Worm (Caenorhabditis elegans) whole organism, young adult: Measurements from ENCODE around the gene srh-251.

ENCODE experiments used
- B0261.1 ChIP-seq: sonication (generic microtip); optimal IDR thresholded peaks from 2 replicates; lab custom pipeline; 2016; ENCODE audit warnings: mild to moderate bottlenecking, missing genetic modification characterization, moderate library complexity, missing compliant biosample characterization
- B0336.3 ChIP-seq: fragments of 200-800 bp; sonication (Bioruptor generic); IDR thresholded peaks from 2 replicates; pipeline ENCODE4 v1.3.6; 2022; ENCODE audit warnings: missing genetic modification characterization, missing compliant biosample characterization
- C17E4.6 ChIP-seq: fragments of 200-800 bp; sonication (Bioruptor generic); IDR thresholded peaks from 2 replicates; pipeline ENCODE4 v1.3.6; 2022; ENCODE audit warnings: missing genetic modification reagents, missing genetic modification characterization, missing compliant biosample characterization
- F39B2.1 ChIP-seq: fragments of 200-800 bp; sonication (Bioruptor generic); IDR thresholded peaks from 2 replicates; pipeline ENCODE4 v1.3.6; 2022; ENCODE audit warnings: missing genetic modification reagents, missing genetic modification characterization, missing compliant biosample characterization
- F52B5.7 ChIP-seq: sonication (generic microtip); optimal IDR thresholded peaks from 2 replicates; lab custom pipeline; 2016; ENCODE audit warnings: mild to moderate bottlenecking, missing genetic modification characterization, missing compliant biosample characterization
- Y53F4B.3 ChIP-seq: fragments of 200-800 bp; sonication (Bioruptor generic); IDR thresholded peaks from 2 replicates; pipeline ENCODE4 v1.3.6; 2022; ENCODE audit warnings: missing genetic modification reagents, missing genetic modification characterization, missing compliant biosample characterization
- Y67H2A.10 ChIP-seq: fragments of 200-800 bp; sonication (Bioruptor generic); conservative IDR thresholded peaks from 2 replicates; pipeline ENCODE4 v1.3.6; 2022; ENCODE audit warnings: missing genetic modification reagents, missing genetic modification characterization, missing compliant biosample characterization
- ZK185.1 ChIP-seq: sonication (generic microtip); optimal IDR thresholded peaks from 2 replicates; lab custom pipeline; 2016; ENCODE audit warnings: mild to moderate bottlenecking, missing genetic modification characterization, missing compliant biosample characterization; ENCODE audit not compliant: poor library complexity, severe bottlenecking
- ama-1 ChIP-seq, 3 experiments: fragments of 150-350 bp in 1 of 3; sonication (generic microtip) in 2 of 3; optimal IDR thresholded peaks; 2 replicates each; lab custom pipeline; 2014 to 2018; ENCODE audit warnings: missing biosample characterization in 2 of 3, missing genetic modification characterization in 2 of 3, missing genetic modification reagents in 2 of 3
- atf-7 ChIP-seq: sonication (generic microtip); optimal IDR thresholded peaks from 2 replicates; lab custom pipeline; 2017; ENCODE audit warnings: mild to moderate bottlenecking, missing genetic modification characterization, missing compliant biosample characterization
- athp-1 ChIP-seq: sonication (generic microtip); optimal IDR thresholded peaks from 2 replicates; lab custom pipeline; 2017; ENCODE audit warnings: mild to moderate bottlenecking, missing genetic modification characterization, missing compliant biosample characterization
- attf-3 ChIP-seq: fragments of 200-800 bp; sonication (Bioruptor generic); conservative IDR thresholded peaks from 2 replicates; pipeline ENCODE4 v1.3.6; 2022; ENCODE audit warnings: missing genetic modification reagents, missing genetic modification characterization, missing compliant biosample characterization
- attf-6 ChIP-seq: fragments of 200-800 bp; sonication (Bioruptor generic); IDR thresholded peaks from 2 replicates; pipeline ENCODE4 v1.3.6; 2022; ENCODE audit warnings: missing genetic modification reagents, missing genetic modification characterization, missing compliant biosample characterization
- bed-1 ChIP-seq: fragments of 200-800 bp; sonication (Bioruptor generic); IDR thresholded peaks from 2 replicates; pipeline ENCODE4 v1.3.6; 2022; ENCODE audit warnings: missing genetic modification reagents, missing genetic modification characterization, missing compliant biosample characterization
- bed-2 ChIP-seq: fragments of 200-800 bp; sonication (Bioruptor generic); IDR thresholded peaks from 2 replicates; pipeline ENCODE4 v1.3.6; 2022; ENCODE audit warnings: missing genetic modification reagents, missing genetic modification characterization, missing compliant biosample characterization
- ceh-27 ChIP-seq: fragments of 200-800 bp; sonication (Bioruptor generic); optimal IDR thresholded peaks from 2 replicates; lab custom pipeline; 2018; ENCODE audit warnings: mild to moderate bottlenecking, missing genetic modification characterization, moderate library complexity, missing compliant biosample characterization
- ceh-40 ChIP-seq: fragments of 200-800 bp; sonication (Bioruptor generic); IDR thresholded peaks from 2 replicates; pipeline ENCODE4 v1.3.6; 2022; ENCODE audit warnings: missing genetic modification characterization, missing compliant biosample characterization
- dpff-1 ChIP-seq: sonication (generic microtip); optimal IDR thresholded peaks from 2 replicates; lab custom pipeline; 2017; ENCODE audit warnings: mild to moderate bottlenecking, missing genetic modification characterization, missing compliant biosample characterization
- dpl-1 ChIP-seq: fragments of 150-350 bp; optimal IDR thresholded peaks from 2 replicates; lab custom pipeline; 2014; ENCODE audit warnings: missing biosample characterization, missing genetic modification reagents, missing genetic modification characterization
- egl-44 ChIP-seq: fragments of 200-800 bp; sonication (Bioruptor generic); IDR thresholded peaks from 2 replicates; pipeline ENCODE4 v1.3.6; 2022; ENCODE audit warnings: missing genetic modification reagents, missing genetic modification characterization, missing compliant biosample characterization
- ekl-4 ChIP-seq: fragments of 200-800 bp; sonication (Bioruptor generic); IDR thresholded peaks from 2 replicates; pipeline ENCODE4 v1.3.6; 2022; ENCODE audit warnings: missing genetic modification reagents, missing genetic modification characterization, missing compliant biosample characterization
- ets-4 ChIP-seq: fragments of 200-800 bp; sonication (Bioruptor generic); optimal IDR thresholded peaks from 2 replicates; lab custom pipeline; 2018; ENCODE audit warnings: mild to moderate bottlenecking, missing genetic modification characterization, missing compliant biosample characterization
- hmg-1.2 ChIP-seq: fragments of 200-800 bp; sonication (Bioruptor generic); IDR thresholded peaks from 2 replicates; pipeline ENCODE4 v1.3.6; 2022; ENCODE audit warnings: missing genetic modification reagents, missing genetic modification characterization, missing compliant biosample characterization
- hrde-1 ChIP-seq: sonication (generic microtip); optimal IDR thresholded peaks from 2 replicates; lab custom pipeline; 2016; ENCODE audit warnings: missing genetic modification characterization, mild to moderate bottlenecking, missing compliant biosample characterization, moderate library complexity, missing genotype, missing genetic modification reagents, borderline replicate concordance
- hsf-1 ChIP-seq: fragments of 200-800 bp; sonication (Bioruptor generic); IDR thresholded peaks from 2 replicates; pipeline ENCODE4 v1.3.6; 2022; ENCODE audit warnings: missing genetic modification reagents, missing genetic modification characterization, missing compliant biosample characterization
- lag-1 ChIP-seq: fragments of 200-800 bp; sonication (Bioruptor generic); IDR thresholded peaks from 2 replicates; pipeline ENCODE4 v1.3.6; 2022; ENCODE audit warnings: missing genetic modification reagents, missing genetic modification characterization, missing compliant biosample characterization
- let-526 ChIP-seq: fragments of 200-800 bp; sonication (Bioruptor generic); IDR thresholded peaks from 2 replicates; pipeline ENCODE4 v1.3.6; 2022; ENCODE audit warnings: missing genetic modification reagents, missing genetic modification characterization, missing compliant biosample characterization
- let-607 ChIP-seq, 2 experiments: fragments of 200-800 bp in 1 of 2; sonication (Bioruptor generic) in 1 of 2; sonication (generic microtip) in 1 of 2; optimal IDR thresholded peaks; 2 replicates each; lab custom pipeline; 2016 to 2018; ENCODE audit warnings: mild to moderate bottlenecking in 2 of 2, missing compliant biosample characterization in 2 of 2, missing genetic modification characterization in 2 of 2, moderate library complexity in 2 of 2, missing genotype in 1 of 2
- lin-26 ChIP-seq: fragments of 200-800 bp; sonication (Bioruptor generic); IDR thresholded peaks from 2 replicates; pipeline ENCODE4 v1.3.6; 2022; ENCODE audit warnings: missing genetic modification reagents, missing genetic modification characterization, missing compliant biosample characterization
- lir-1 ChIP-seq: fragments of 200-800 bp; sonication (Bioruptor generic); conservative IDR thresholded peaks from 2 replicates; pipeline ENCODE4 v1.3.6; 2022; ENCODE audit warnings: missing genetic modification reagents, missing genetic modification characterization, missing compliant biosample characterization
- lsl-1 ChIP-seq: fragments of 200-800 bp; sonication (Bioruptor generic); optimal IDR thresholded peaks from 2 replicates; lab custom pipeline; 2018; ENCODE audit warnings: mild to moderate bottlenecking, missing genetic modification characterization, moderate library complexity, missing compliant biosample characterization
- madf-6 ChIP-seq: fragments of 200-800 bp; sonication (Bioruptor generic); IDR thresholded peaks from 2 replicates; pipeline ENCODE4 v1.3.6; 2022; ENCODE audit warnings: missing genetic modification reagents, missing genetic modification characterization, missing compliant biosample characterization
- nfya-2 ChIP-seq: fragments of 200-800 bp; sonication (Bioruptor generic); IDR thresholded peaks from 2 replicates; pipeline ENCODE4 v1.3.6; 2022; ENCODE audit warnings: missing genetic modification reagents, missing genetic modification characterization, missing compliant biosample characterization
- nhr-90 ChIP-seq: sonication (generic microtip); optimal IDR thresholded peaks from 2 replicates; lab custom pipeline; 2016; ENCODE audit warnings: missing genotype, mild to moderate bottlenecking, missing genetic modification characterization, missing compliant biosample characterization
- rec-8 ChIP-seq, 2 experiments: sonication (generic microtip); optimal IDR thresholded peaks; 2 replicates each; lab custom pipeline; 2016; ENCODE audit warnings: mild to moderate bottlenecking in 2 of 2, missing genetic modification characterization in 2 of 2, missing genetic modification reagents in 2 of 2, missing genotype in 2 of 2, missing biosample characterization in 1 of 2, missing compliant biosample characterization in 1 of 2, moderate library complexity in 1 of 2
- sea-2 ChIP-seq: fragments of 200-800 bp; sonication (Bioruptor generic); IDR thresholded peaks from 2 replicates; pipeline ENCODE4 v1.3.6; 2022; ENCODE audit warnings: missing genetic modification characterization, missing compliant biosample characterization
- snpc-3.4 ChIP-seq: sonication (generic microtip); optimal IDR thresholded peaks from 2 replicates; lab custom pipeline; 2017; ENCODE audit warnings: missing genetic modification characterization, mild to moderate bottlenecking, missing compliant biosample characterization, antibody characterized with exemption, moderate library complexity, missing genotype, missing genetic modification reagents
- sptf-2 ChIP-seq: fragments of 200-800 bp; sonication (Bioruptor generic); optimal IDR thresholded peaks from 2 replicates; lab custom pipeline; 2018; ENCODE audit warnings: mild to moderate bottlenecking, missing genetic modification characterization, missing compliant biosample characterization
- tlf-1 ChIP-seq: fragments of 200-800 bp; sonication (Bioruptor generic); optimal IDR thresholded peaks from 2 replicates; lab custom pipeline; 2018; ENCODE audit warnings: mild to moderate bottlenecking, missing genetic modification characterization, missing compliant biosample characterization
- zim-3 ChIP-seq: sonication (generic microtip); optimal IDR thresholded peaks from 2 replicates; lab custom pipeline; 2017; ENCODE audit warnings: mild to moderate bottlenecking, missing genetic modification characterization, moderate library complexity, missing compliant biosample characterization
- ztf-28 ChIP-seq: fragments of 200-800 bp; sonication (Bioruptor generic); IDR thresholded peaks from 2 replicates; pipeline ENCODE4 v1.3.6; 2022; ENCODE audit warnings: missing genetic modification reagents, missing genetic modification characterization, missing compliant biosample characterization

srh-251 gene

DNA sequence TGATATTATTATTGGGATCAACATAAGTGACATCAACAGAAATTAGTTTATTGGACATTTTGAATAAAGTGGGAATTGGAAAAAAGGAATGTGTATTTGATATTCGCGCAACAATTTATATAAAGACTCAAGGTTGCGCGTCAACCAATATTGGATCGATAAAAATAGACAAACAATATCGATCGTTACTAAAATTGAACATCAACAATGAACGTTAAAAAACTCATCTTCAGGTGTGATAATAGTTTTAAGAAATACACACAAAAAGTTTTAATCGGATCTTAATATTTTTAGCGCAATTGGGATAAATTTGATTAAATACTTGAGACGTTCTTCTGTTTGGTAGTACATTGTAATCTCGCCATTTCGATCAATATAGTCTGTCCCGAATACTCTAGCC is 43.9 kb upstream of the srh-251 start, which contains the start of gene fbxa-104:
Gene fbxa-104 (minus strand): TSS at position 83 of the 400 bp plus-strand sequence.
- TF ChIP-seq hrde-1 (no peak), attf-6 (GFP tag; lab: Robert Waterston, UW) (no peak), Y53F4B.3 (GFP tag; lab: Robert Waterston, UW) (no peak), lir-1 (GFP tag; lab: Robert Waterston, UW) (no peak)

DNA sequence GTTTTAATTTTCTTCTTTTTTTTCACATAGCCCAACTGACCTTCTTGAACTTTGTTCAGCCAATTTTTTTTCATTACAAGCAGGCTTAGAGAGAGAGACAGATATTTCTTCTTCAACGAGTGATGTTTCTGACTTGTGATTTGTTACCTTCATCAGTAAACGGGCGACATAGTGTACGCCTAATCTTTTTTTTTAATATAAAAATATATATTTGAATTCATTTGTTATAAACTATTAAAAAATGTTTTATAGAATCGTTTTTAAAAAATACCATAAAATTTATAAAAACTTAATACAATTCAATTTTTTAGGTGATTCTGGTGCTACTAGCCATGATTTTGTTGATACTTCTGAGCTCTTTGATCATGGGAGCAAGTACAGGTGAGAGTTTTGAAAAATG is 38.1 kb upstream of the srh-251 start, which contains the start of gene T06E6.10:
Gene T06E6.10 (plus strand): TSS at position 301 of the 400 bp plus-strand sequence.
- no peak for TF ChIP-seq F52B5.7
- TF ChIP-seq ztf-28 (GFP tag; lab: Robert Waterston, UW): no peak
- no peak for TF ChIP-seq dpff-1 (tag; lab: Kevin White, UChicago)
- TF ChIP-seq egl-44: no peak
- no peak for TF ChIP-seq sea-2 (GFP tag; lab: Robert Waterston, UW)
- TF ChIP-seq ets-4 (GFP tag; lab: Kevin White, UChicago): no peak
- TF ChIP-seq nfya-2 (GFP tag; lab: Robert Waterston, UW): no peak
- TF ChIP-seq B0336.3 (GFP tag; lab: Robert Waterston, UW): no peak
- no peak for TF ChIP-seq ceh-40 (GFP tag; lab: Robert Waterston, UW)
- TF ChIP-seq, all 124 proteins: peak for 0

DNA sequence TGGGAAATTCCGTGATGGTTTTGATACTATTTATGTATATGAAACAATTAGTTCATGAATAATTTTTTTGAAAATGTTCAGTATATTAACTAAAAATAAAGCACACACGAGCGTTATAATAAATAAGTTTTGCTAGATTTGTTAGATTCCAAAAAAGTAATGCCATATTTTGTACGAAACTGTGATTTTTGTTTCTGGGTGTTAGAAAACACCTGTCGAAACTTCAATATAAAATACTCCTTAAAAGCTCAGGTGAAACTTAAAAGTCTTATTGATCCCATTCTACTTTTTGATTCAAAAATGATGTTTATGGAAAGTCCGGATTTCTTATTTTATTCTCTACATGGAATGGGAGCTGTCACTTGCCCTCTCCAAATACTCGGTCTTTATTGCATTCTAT is 36.2 kb upstream of the srh-251 start, which contains the start of gene srh-265:
Gene srh-265 (plus strand): TSS at position 301 of the 400 bp plus-strand sequence.
- TF ChIP-seq attf-3 (no peak), ets-4 (GFP tag; lab: Kevin White, UChicago) (no peak), zim-3 (no peak), ama-1 (optimal IDR thresholded peaks at IDR 0.05; lab: Kevin White, UChicago) (no peak), ama-1 (GFP tag; optimal IDR thresholded peaks at IDR 0.05; lab: Kevin White, UChicago) (no peak), hmg-1.2 (GFP tag; lab: Robert Waterston, UW) (no peak), tlf-1 (GFP tag; lab: Kevin White, UChicago) (no peak), bed-2 (no peak), B0261.1 (tag; lab: Kevin White, UChicago) (no peak), madf-6 (GFP tag; lab: Robert Waterston, UW) (no peak), sptf-2 (GFP tag; lab: Kevin White, UChicago) (no peak), lin-26 (no peak), hsf-1 (GFP tag; lab: Robert Waterston, UW) (no peak), lsl-1 (GFP tag; lab: Kevin White, UChicago) (no peak), ZK185.1 (tag; lab: Kevin White, UChicago) (no peak), ztf-28 (GFP tag; lab: Robert Waterston, UW) (no peak), ekl-4 (no peak), atf-7 (tag; lab: Kevin White, UChicago) (no peak)
- TF ChIP-seq, all 124 proteins: peak for 0

DNA sequence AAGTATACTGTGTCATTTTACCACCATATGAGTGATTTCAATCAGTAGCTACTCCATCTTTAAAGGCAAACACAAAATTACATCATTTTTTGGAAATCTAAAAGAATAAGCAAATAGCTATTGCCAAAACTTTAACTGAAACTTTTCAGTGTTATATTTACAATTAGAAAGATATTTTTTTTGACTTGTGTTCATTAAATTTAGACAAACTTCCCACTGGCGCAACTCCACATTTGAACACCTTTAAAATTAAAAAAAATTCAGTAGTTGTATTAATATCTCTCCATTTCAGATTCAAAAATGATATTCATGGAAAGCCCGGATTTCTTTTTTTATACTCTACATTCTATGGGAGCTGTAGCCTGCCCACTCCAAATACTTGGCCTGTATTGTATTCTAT is 34.1 kb upstream of the srh-251 start, which contains the start of gene srh-264:
Gene srh-264 (plus strand): TSS at position 301 of the 400 bp plus-strand sequence.
- TF ChIP-seq Y67H2A.10 (GFP tag; lab: Robert Waterston, UW) (no peak), rec-8 (tag; optimal IDR thresholded peaks at IDR 0.05; lab: Kevin White, UChicago) (no peak), hmg-1.2 (GFP tag; lab: Robert Waterston, UW) (no peak), nhr-90 (tag; lab: Kevin White, UChicago) (no peak), Y53F4B.3 (GFP tag; lab: Robert Waterston, UW) (no peak), dpl-1 (GFP tag; lab: Kevin White, UChicago) (no peak), dpff-1 (tag; lab: Kevin White, UChicago) (no peak), ama-1 (optimal IDR thresholded peaks at IDR 0.05; lab: Kevin White, UChicago) (no peak), ama-1 (GFP tag; optimal IDR thresholded peaks at IDR 0.05; lab: Kevin White, UChicago) (no peak), athp-1 (tag; lab: Kevin White, UChicago) (no peak), lag-1 (GFP tag; lab: Robert Waterston, UW) (no peak), C17E4.6 (GFP tag; lab: Robert Waterston, UW) (no peak), ceh-27 (GFP tag; lab: Kevin White, UChicago) (no peak), atf-7 (tag; lab: Kevin White, UChicago) (no peak), snpc-3.4 (tag; lab: Kevin White, UChicago) (no peak), bed-1 (GFP tag; lab: Robert Waterston, UW) (no peak), madf-6 (GFP tag; lab: Robert Waterston, UW) (no peak), F39B2.1 (no peak), sptf-2 (GFP tag; lab: Kevin White, UChicago) (no peak), let-526 (GFP tag; lab: Robert Waterston, UW) (no peak), let-607 (tag; optimal IDR thresholded peaks at IDR 0.05; lab: Kevin White, UChicago) (no peak)
- TF ChIP-seq, all 124 proteins: peak for 0
